Worm (Caenorhabditis elegans): ENCODE data around the gene gly-20.
A peak's percentile ranks its signal among the peaks of the same experiment; 100 is the strongest.

gly-20 gene

DNA sequence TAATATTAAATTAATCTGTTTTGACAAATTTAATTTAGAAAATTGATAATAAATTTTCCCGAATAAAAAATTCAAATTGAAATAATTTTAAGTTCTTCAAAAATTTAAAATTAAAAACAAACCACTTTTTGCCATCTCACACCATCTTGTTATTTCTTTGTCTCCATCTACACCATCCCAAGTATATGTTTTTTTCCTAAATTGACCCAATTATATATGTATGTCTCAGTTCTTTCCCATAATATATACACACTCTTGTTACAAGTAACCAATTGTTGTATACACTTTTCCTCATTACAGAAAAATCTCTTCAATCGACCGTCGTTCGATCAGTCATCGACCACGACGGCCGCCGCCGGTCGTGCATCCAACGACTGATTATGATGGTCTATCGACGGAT, at the start of gene gly-20:
Gene gly-20 (plus strand): TSS at position 301 of the 400 bp plus-strand sequence.
- TF ChIP-seq B0035.1 (tag; optimal IDR thresholded peaks at IDR 0.05) (no peak), Y53F4B.3 (GFP tag; IDR thresholded peaks at IDR 0.05) (no peak), ceh-40 (GFP tag; IDR thresholded peaks at IDR 0.05) (no peak), ceh-58 (GFP tag; IDR thresholded peaks at IDR 0.05) (no peak), K12H6.12 (tag; optimal IDR thresholded peaks at IDR 0.05) (no peak), ztf-22 (GFP tag; optimal IDR thresholded peaks at IDR 0.05) (no peak), C06A6.2 (GFP tag; conservative IDR thresholded peaks at IDR 0.05) (no peak), efl-1 (GFP tag; optimal IDR thresholded peaks at IDR 0.05) (no peak), die-1 (tag; optimal IDR thresholded peaks at IDR 0.05) (no peak)

DNA sequence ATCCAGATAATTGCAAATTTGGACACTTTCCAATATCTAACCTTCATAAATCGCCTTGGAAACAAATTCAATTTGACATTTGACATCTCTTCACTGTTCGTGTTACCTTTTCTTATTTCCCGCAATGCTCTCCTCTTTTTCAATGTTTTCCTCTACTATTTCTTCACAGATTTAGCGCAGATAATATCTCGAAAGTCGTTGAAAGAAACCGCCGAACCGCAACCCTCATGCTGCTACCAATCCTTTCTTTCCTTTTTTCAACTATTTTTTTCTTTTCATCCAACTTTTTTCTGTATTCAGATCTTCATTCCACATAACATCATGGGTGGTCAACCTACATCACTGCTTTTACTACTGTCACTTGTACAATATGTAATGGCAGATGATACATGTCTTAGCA, 48.0 kb upstream of the gly-20 start, which contains the start of gene T19B10.5:
Gene T19B10.5 (plus strand): TSS at position 301 of the 400 bp plus-strand sequence.
- TF ChIP-seq ets-4 (GFP tag; optimal IDR thresholded peaks at IDR 0.05) (no peak), mxl-1 (tag; optimal IDR thresholded peaks at IDR 0.05) (no peak), hsf-1 (GFP tag; IDR thresholded peaks at IDR 0.05) (no peak), ztf-18 (tag; optimal IDR thresholded peaks at IDR 0.05) (no peak), lsl-1 (GFP tag; optimal IDR thresholded peaks at IDR 0.05) (no peak), aptf-2 (GFP tag; conservative IDR thresholded peaks at IDR 0.05) (no peak), lin-40 (tag; optimal IDR thresholded peaks at IDR 0.05) (no peak), Y53G8AR.9 (GFP tag; conservative IDR thresholded peaks at IDR 0.05) (no peak), T26A5.8 (tag; optimal IDR thresholded peaks at IDR 0.05) (no peak), nhr-80 (tag; optimal IDR thresholded peaks at IDR 0.05) (no peak), B0336.3 (GFP tag; IDR thresholded peaks at IDR 0.05) (no peak), let-526 (GFP tag; IDR thresholded peaks at IDR 0.05) (no peak), lin-35 (GFP tag; optimal IDR thresholded peaks at IDR 0.05) (no peak), ztf-26 (tag; optimal IDR thresholded peaks at IDR 0.05) (no peak), ztf-25 (GFP tag; IDR thresholded peaks at IDR 0.05) (no peak), bed-1 (GFP tag; IDR thresholded peaks at IDR 0.05) (no peak), C17E4.6 (GFP tag; IDR thresholded peaks at IDR 0.05) (no peak), B0035.1 (tag; optimal IDR thresholded peaks at IDR 0.05) (no peak), B0019.2 (GFP tag; conservative IDR thresholded peaks at IDR 0.05) (no peak)

DNA sequence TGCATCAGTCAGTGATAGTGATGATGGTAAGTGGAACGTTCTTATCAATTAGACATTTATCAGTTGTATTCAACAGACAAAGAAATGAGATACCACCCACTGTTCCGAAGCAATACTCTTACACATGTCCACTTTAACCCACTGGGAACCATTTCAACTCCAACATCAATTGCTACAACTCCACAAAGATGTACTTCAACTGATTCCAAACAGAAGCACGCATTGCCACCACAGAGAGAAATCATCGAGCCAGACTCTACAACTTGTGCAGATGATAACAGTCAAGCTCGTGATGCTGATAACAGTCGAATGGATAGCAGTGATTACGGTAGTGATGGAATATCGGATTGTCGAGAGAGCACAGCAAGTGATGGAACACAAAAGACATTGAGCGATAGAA, 46.5 kb upstream of the gly-20 start:
- peak; percentile 81 for TF ChIP-seq nhr-80 (tag; optimal IDR thresholded peaks at IDR 0.05)
- TF ChIP-seq ets-4 (GFP tag; optimal IDR thresholded peaks at IDR 0.05), result peak; percentile 14
- TF ChIP-seq lag-1 (GFP tag; IDR thresholded peaks at IDR 0.05), result no peak

DNA sequence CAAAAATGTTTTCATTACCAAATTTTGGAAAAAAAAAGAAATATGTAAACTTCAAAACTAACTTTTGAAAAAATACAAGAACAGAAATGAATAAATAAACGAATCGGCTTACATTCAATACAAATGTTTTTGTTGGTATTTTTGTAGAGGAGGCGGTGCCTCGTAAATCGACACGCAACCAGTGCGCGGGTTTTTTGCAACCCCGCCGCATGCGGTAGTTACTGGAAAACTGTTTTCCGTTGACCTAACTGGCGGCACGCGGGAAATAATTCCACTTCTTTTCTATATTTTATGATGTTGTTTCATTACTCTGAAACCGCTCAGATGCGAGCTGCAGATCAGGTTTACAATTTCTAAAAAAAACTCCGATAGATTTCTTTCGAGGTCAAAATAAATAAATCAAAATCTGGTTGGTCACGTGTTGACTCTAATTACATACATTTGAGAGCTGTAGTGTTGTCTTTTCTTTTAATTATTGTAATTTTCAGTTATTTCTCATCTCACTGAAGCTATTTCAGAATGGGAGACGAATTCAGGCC, 43.1 kb upstream of the gly-20 start, which contains the start of the genes dvc-1 and ima-1:
Gene dvc-1 (minus strand): TSS at position 145 of the 539 bp plus-strand sequence.
Gene ima-1 (plus strand): TSS at position 489 of the 539 bp plus-strand sequence.
- TF ChIP-seq pbrm-1 (GFP tag; IDR thresholded peaks at IDR 0.05) (peak; percentile 60), dox-1 (GFP tag; IDR thresholded peaks at IDR 0.05) (peak; percentile 95), fkh-3 (tag; optimal IDR thresholded peaks at IDR 0.05) (no peak), F55B11.4 (tag; optimal IDR thresholded peaks at IDR 0.05; ENCODE audit: borderline replicate concordance, insufficient read depth) (no peak), attf-5 (GFP tag; optimal IDR thresholded peaks at IDR 0.05) (peak; percentile 84), repo-1 (tag; optimal IDR thresholded peaks at IDR 0.05) (no peak), F22D6.2 (tag; optimal IDR thresholded peaks at IDR 0.05) (no peak), lir-1 (GFP tag; conservative IDR thresholded peaks at IDR 0.05) (no peak), ceh-27 (GFP tag; optimal IDR thresholded peaks at IDR 0.05) (peak; percentile 38), C06A6.2 (GFP tag; conservative IDR thresholded peaks at IDR 0.05) (no peak), C17E4.6 (GFP tag; IDR thresholded peaks at IDR 0.05) (peak; percentile 93), attf-6 (GFP tag; IDR thresholded peaks at IDR 0.05) (peak; percentile 51; the same call in 1 of the 2 replicates), snpc-4 (GFP tag; optimal IDR thresholded peaks at IDR 0.05) (peak; percentile 45), snpc-4 (tag; optimal IDR thresholded peaks at IDR 0.05) (peak; percentile 38 to 79 (median 64)), ekl-4 (GFP tag; IDR thresholded peaks at IDR 0.05) (peak; percentile 84), aptf-2 (GFP tag; conservative IDR thresholded peaks at IDR 0.05) (0 out of 2 replicates have a peak, but pooled peaks have one; percentile 18), B0035.1 (tag; optimal IDR thresholded peaks at IDR 0.05) (no peak), hrde-1 (tag; optimal IDR thresholded peaks at IDR 0.05; ENCODE audit: borderline replicate concordance) (peak; percentile 35), nfyb-1 (GFP tag; IDR thresholded peaks at IDR 0.05) (0 out of 2 replicates have a peak, but pooled peaks have one; percentile 14), hmg-20 (GFP tag; IDR thresholded peaks at IDR 0.05) (no peak)
